Worm (Caenorhabditis elegans) whole organism, early embryonic: Measurements from ENCODE around the gene asd-1.

Experiments used
- ama-1 ChIP-seq: fragments of 150-350 bp; optimal IDR thresholded peaks from 2 replicates; lab custom pipeline; 2014
- hmbx-1 ChIP-seq: sonication (generic microtip); optimal IDR thresholded peaks from 2 replicates; lab custom pipeline; 2016; ENCODE audit warnings: mild to moderate bottlenecking, missing genetic modification characterization, missing compliant biosample characterization

- TF ChIP-seq hmbx-1 (tag; lab: Kevin White, UChicago) = no peak
- TF ChIP-seq ama-1 (lab: Kevin White, UChicago) = no peak
Observed at ce11 chrIII:4187845-4188244, 9.2 kb upstream of the asd-1 start, which contains the start of gene R74.2.
